Worm (Caenorhabditis elegans) whole organism, L2 larva: Measurements from ENCODE around the gene srh-140.

Experiments used
- C34F6.9 ChIP-seq: fragments of 150-350 bp; optimal IDR thresholded peaks from 2 replicates; lab custom pipeline; 2014; ENCODE audit warnings: missing biosample characterization, missing genetic modification characterization
- ZK546.5 ChIP-seq: sonication (generic microtip); optimal IDR thresholded peaks from 2 replicates; lab custom pipeline; 2017; ENCODE audit warnings: missing biosample characterization, missing genetic modification characterization
- aly-2 ChIP-seq: fragments of 150-350 bp; optimal IDR thresholded peaks from 2 replicates; lab custom pipeline; 2014; ENCODE audit warnings: missing biosample characterization, missing genetic modification characterization
- ama-1 ChIP-seq: fragments of 150-350 bp; optimal IDR thresholded peaks from 2 replicates; lab custom pipeline; 2018; ENCODE audit warnings: inconsistent platforms
- blmp-1 ChIP-seq: sonication (generic microtip); optimal IDR thresholded peaks from 2 replicates; lab custom pipeline; 2017; ENCODE audit warnings: missing genetic modification characterization, mild to moderate bottlenecking, missing compliant biosample characterization, antibody characterized with exemption, moderate library complexity; ENCODE audit not compliant: insufficient read depth
- mdl-1 ChIP-seq, 2 experiments: fragments of 150-350 bp in 1 of 2; sonication (generic microtip) in 1 of 2; optimal IDR thresholded peaks; 2 replicates each; lab custom pipeline; 2017; ENCODE audit warnings: missing biosample characterization in 2 of 2, missing genetic modification characterization in 2 of 2
- nhr-11 ChIP-seq: fragments of 150-350 bp; optimal IDR thresholded peaks from 2 replicates; lab custom pipeline; 2014; ENCODE audit warnings: missing biosample characterization, missing genetic modification characterization
- nhr-6 ChIP-seq: fragments of 150-350 bp; optimal IDR thresholded peaks from 2 replicates; lab custom pipeline; 2014; ENCODE audit warnings: missing biosample characterization, missing genetic modification characterization
- nhr-77 ChIP-seq: fragments of 150-350 bp; optimal IDR thresholded peaks from 2 replicates; lab custom pipeline; 2014; ENCODE audit warnings: missing biosample characterization, missing genetic modification characterization
- sma-3 ChIP-seq: sonication (generic microtip); optimal IDR thresholded peaks from 2 replicates; lab custom pipeline; 2016; ENCODE audit warnings: missing genetic modification reagents, missing genetic modification characterization, missing compliant biosample characterization
- sma-9 ChIP-seq, 2 experiments: fragments of 150-350 bp in 1 of 2; sonication (generic microtip) in 1 of 2; optimal IDR thresholded peaks; 2 replicates each; lab custom pipeline; 2014 to 2016; ENCODE audit warnings: missing genetic modification characterization in 2 of 2, mild to moderate bottlenecking in 1 of 2, missing biosample characterization in 1 of 2, missing compliant biosample characterization in 1 of 2, missing genetic modification reagents in 1 of 2, moderate library complexity in 1 of 2
- snpc-4 ChIP-seq: fragments of 150-350 bp; optimal IDR thresholded peaks from 2 replicates; lab custom pipeline; 2014; ENCODE audit warnings: missing biosample characterization, missing genetic modification characterization
- unc-62 ChIP-seq: fragments of 150-350 bp; optimal IDR thresholded peaks from 2 replicates; lab custom pipeline; 2014; ENCODE audit warnings: missing biosample characterization, missing genetic modification reagents, missing genetic modification characterization
- ztf-4 ChIP-seq: fragments of 150-350 bp; optimal IDR thresholded peaks from 2 replicates; lab custom pipeline; 2014; ENCODE audit warnings: missing biosample characterization, missing genetic modification characterization

- TF ChIP-seq blmp-1 (tag; lab: Kevin White, UChicago) (no peak), nhr-77 (tag; lab: Kevin White, UChicago) (no peak), mdl-1 (tag; optimal IDR thresholded peaks at IDR 0.05; lab: Kevin White, UChicago) (no peak), C34F6.9 (tag; lab: Kevin White, UChicago) (no peak), nhr-6 (no peak), unc-62 (GFP tag; lab: Kevin White, UChicago) (no peak), ZK546.5 (tag; lab: Kevin White, UChicago) (no peak), nhr-11 (tag; lab: Kevin White, UChicago) (no peak), snpc-4 (tag; lab: Kevin White, UChicago) (no peak), sma-9 (GFP tag; optimal IDR thresholded peaks at IDR 0.05; lab: Kevin White, UChicago) (no peak), sma-9 (tag; optimal IDR thresholded peaks at IDR 0.05; lab: Kevin White, UChicago) (no peak), ztf-4 (tag; lab: Kevin White, UChicago) (no peak), sma-3 (GFP tag; lab: Kevin White, UChicago) (no peak), aly-2 (tag; lab: Kevin White, UChicago) (no peak), ama-1 (no peak)
These were observed at the start of gene srh-140 for ce11 chrV:15721888-15722287.
